Fruit fly (Drosophila melanogaster) whole organism, wandering third instar larva: ENCODE results near the gene CG15431.
A peak's percentile ranks its signal among the peaks of the same experiment; 100 is the strongest.

Experiments
- Abd-B ChIP-seq: fragments of >200 bp; optimal IDR thresholded peaks from 2 replicates; lab custom pipeline; 2017; ENCODE audit warnings: missing biosample characterization, missing genetic modification characterization
- CG32264 ChIP-seq: fragments of 200-800 bp; sonication (Bioruptor generic); optimal IDR thresholded peaks from 2 replicates; lab custom pipeline; 2016; ENCODE audit warnings: missing biosample characterization, missing genetic modification characterization
- CG9705 ChIP-seq: fragments of 200-800 bp; sonication (Bioruptor generic); optimal IDR thresholded peaks from 2 replicates; lab custom pipeline; 2018; ENCODE audit warnings: missing biosample characterization, mild to moderate bottlenecking, missing genetic modification characterization
- CrebA ChIP-seq: fragments of 200-800 bp; sonication (Bioruptor generic); optimal IDR thresholded peaks from 2 replicates; lab custom pipeline; 2016; ENCODE audit warnings: missing biosample characterization, mild to moderate bottlenecking, missing genetic modification characterization, borderline replicate concordance
- Dfd ChIP-seq: fragments of >200 bp; optimal IDR thresholded peaks from 2 replicates; lab custom pipeline; 2017; ENCODE audit warnings: missing biosample characterization, missing genetic modification characterization
- Dif ChIP-seq: fragments of 200-275, 200-300 bp; sonication (Bioruptor generic); optimal IDR thresholded peaks from 2 replicates; lab custom pipeline; 2018; ENCODE audit warnings: missing biosample characterization, missing genetic modification characterization; ENCODE audit not compliant: partially characterized antibody
- Jra ChIP-seq: sonication (Bioruptor generic); optimal IDR thresholded peaks from 2 replicates; lab custom pipeline; 2016; ENCODE audit warnings: missing biosample characterization, missing genetic modification characterization
- Mio ChIP-seq: sonication (Bioruptor generic); optimal IDR thresholded peaks from 2 replicates; lab custom pipeline; 2016; ENCODE audit warnings: missing biosample characterization, missing genetic modification characterization
- Myc ChIP-seq: fragments of >200 bp; optimal IDR thresholded peaks from 2 replicates; lab custom pipeline; 2017
- N ChIP-seq: fragments of >200 bp; optimal IDR thresholded peaks from 2 replicates; lab custom pipeline; 2018; ENCODE audit warnings: missing biosample characterization, missing external identifiers, missing genetic modification characterization
- OdsH ChIP-seq: fragments of 200-800 bp; sonication (Bioruptor generic); optimal IDR thresholded peaks from 2 replicates; lab custom pipeline; 2016; ENCODE audit warnings: missing biosample characterization, mild to moderate bottlenecking, missing genetic modification characterization
- Rel ChIP-seq, 2 experiments: fragments of 200-800 bp; sonication (Bioruptor generic) in 1 of 2; optimal IDR thresholded peaks; 2 replicates in 1 of 2; 3 replicates in 1 of 2; lab custom pipeline; 2016 to 2019; ENCODE audit warnings: mild to moderate bottlenecking in 2 of 2, missing biosample characterization in 2 of 2, missing genetic modification characterization in 2 of 2, moderate library complexity in 1 of 2
- Vsx2 ChIP-seq: fragments of 200-300, 225-300 bp; sonication (Bioruptor generic); optimal IDR thresholded peaks from 2 replicates; lab custom pipeline; 2018; ENCODE audit warnings: missing biosample characterization, missing genetic modification characterization; ENCODE audit not compliant: partially characterized antibody
- br ChIP-seq: fragments of 200-800 bp; sonication (Bioruptor generic); optimal IDR thresholded peaks from 2 replicates; lab custom pipeline; 2016; ENCODE audit warnings: missing biosample characterization, missing genetic modification characterization
- brk ChIP-seq: fragments of 200-800 bp; sonication (Bioruptor generic); optimal IDR thresholded peaks from 2 replicates; lab custom pipeline; 2016; ENCODE audit warnings: missing biosample characterization, mild to moderate bottlenecking, missing genetic modification characterization
- dl ChIP-seq, 2 experiments: fragments of 175-275, 200-275 bp in 1 of 2; fragments of 200-275 bp in 1 of 2; sonication (Bioruptor generic); optimal IDR thresholded peaks; lab custom pipeline; 2018; ENCODE audit warnings: mild to moderate bottlenecking in 2 of 2, missing biosample characterization in 2 of 2, missing genetic modification characterization in 2 of 2, moderate library complexity in 2 of 2; ENCODE audit not compliant: partially characterized antibody in 2 of 2, insufficient read depth in 1 of 2
- dmrt93B ChIP-seq: fragments of 200-800 bp; sonication (Bioruptor generic); optimal IDR thresholded peaks from 2 replicates; lab custom pipeline; 2018; ENCODE audit warnings: missing biosample characterization, mild to moderate bottlenecking, missing genetic modification characterization
- dsf ChIP-seq: sonication (Bioruptor generic); optimal IDR thresholded peaks from 2 replicates; lab custom pipeline; 2016; ENCODE audit warnings: missing biosample characterization, missing genetic modification characterization, borderline replicate concordance
- ey ChIP-seq: fragments of 200-800 bp; sonication (Bioruptor generic); optimal IDR thresholded peaks from 2 replicates; lab custom pipeline; 2016; ENCODE audit warnings: missing biosample characterization, missing genetic modification characterization
- foxo ChIP-seq, 2 experiments: fragments of 200-800 bp; sonication (Bioruptor generic); optimal IDR thresholded peaks; 2 replicates in 1 of 2; 3 replicates in 1 of 2; lab custom pipeline; 2016 to 2017; ENCODE audit warnings: missing biosample characterization in 2 of 2, missing genetic modification characterization in 2 of 2
- fru ChIP-seq: fragments of 200-800 bp; sonication (Bioruptor generic); optimal IDR thresholded peaks from 3 replicates; lab custom pipeline; 2016; ENCODE audit warnings: missing biosample characterization, mild to moderate bottlenecking, missing genetic modification characterization
- h ChIP-seq: fragments of 200-800 bp; sonication (Bioruptor generic); optimal IDR thresholded peaks from 3 replicates; lab custom pipeline; 2016; ENCODE audit warnings: missing biosample characterization, mild to moderate bottlenecking, missing genetic modification characterization
- jim ChIP-seq: fragments of 175-275, 200-325 bp; sonication (Bioruptor generic); optimal IDR thresholded peaks from 2 replicates; lab custom pipeline; 2016; ENCODE audit warnings: missing biosample characterization, mild to moderate bottlenecking, missing genetic modification characterization
- lola ChIP-seq: fragments of >200 bp; optimal IDR thresholded peaks from 2 replicates; lab custom pipeline; 2017; ENCODE audit warnings: missing biosample characterization, missing genetic modification characterization
- pan ChIP-seq: fragments of >200 bp; optimal IDR thresholded peaks from 2 replicates; lab custom pipeline; 2017
- psq ChIP-seq: fragments of 200-800 bp; sonication (Bioruptor generic); optimal IDR thresholded peaks from 3 replicates; lab custom pipeline; 2017; ENCODE audit warnings: missing biosample characterization, mild to moderate bottlenecking, missing genetic modification characterization, moderate library complexity
- rgr ChIP-seq: fragments of 200-800 bp; sonication (Bioruptor generic); optimal IDR thresholded peaks from 3 replicates; lab custom pipeline; 2016; ENCODE audit warnings: missing biosample characterization, mild to moderate bottlenecking, missing genetic modification characterization
- sage ChIP-seq: fragments of 200-800 bp; sonication (Bioruptor generic); optimal IDR thresholded peaks from 2 replicates; lab custom pipeline; 2016; ENCODE audit warnings: missing biosample characterization, mild to moderate bottlenecking, missing genetic modification characterization
- tai ChIP-seq: sonication (Bioruptor generic); optimal IDR thresholded peaks from 2 replicates; lab custom pipeline; 2016; ENCODE audit warnings: missing biosample characterization, missing genetic modification characterization
- woc ChIP-seq: sonication (Bioruptor generic); optimal IDR thresholded peaks from 2 replicates; lab custom pipeline; 2016; ENCODE audit warnings: missing biosample characterization, mild to moderate bottlenecking, missing genetic modification characterization

Gene CG15431

dm6 chr2L:4370592-4370991 is 70.5 kb downstream of the CG15431 start:
- TF ChIP-seq CG9705 (GFP tag; lab: Kevin White, UChicago) (no peak), foxo (GFP tag; optimal IDR thresholded peaks at IDR 0.05; lab: Kevin White, UChicago) (no peak), rgr (no peak), dsf (GFP tag; lab: Kevin White, UChicago) (no peak), dl (GFP tag; optimal IDR thresholded peaks at IDR 0.05; lab: Kevin White, UChicago; ENCODE audit: insufficient read depth in 1 of 2, partially characterized antibody in 2 of 2) (peak in 1 of 2 experiments; percentile 7), lola (GFP tag; lab: Kevin White, UChicago) (no peak), Dif (GFP tag; lab: Kevin White, UChicago) (no peak)

- TF ChIP-seq CG32264 (GFP tag; lab: Kevin White, UChicago) (no peak), br (GFP tag; lab: Kevin White, UChicago) (no peak), dl (GFP tag; optimal IDR thresholded peaks at IDR 0.05; lab: Kevin White, UChicago; ENCODE audit: insufficient read depth in 1 of 2, partially characterized antibody in 2 of 2) (no peak), Dif (GFP tag; lab: Kevin White, UChicago) (no peak), Dfd (GFP tag; lab: Kevin White, UChicago) (no peak), Vsx2 (GFP tag; lab: Kevin White, UChicago) (no peak), ey (GFP tag; lab: Kevin White, UChicago) (no peak), psq (GFP tag; lab: Kevin White, UChicago) (no peak), fru (GFP tag; lab: Kevin White, UChicago) (no peak), rgr (no peak)
Measured at dm6 chr2L:4370007-4370521, 71.0 kb downstream of the CG15431 start.

dm6 chr2L:4368553-4369268 is 72.4 kb downstream of the CG15431 start:
- TF ChIP-seq dmrt93B (no peak), h (no peak), lola (GFP tag; lab: Kevin White, UChicago) (no peak), Jra (GFP tag; lab: Kevin White, UChicago) (no peak), N (GFP tag; lab: Kevin White, UChicago) (no peak)

- TF ChIP-seq Dfd (GFP tag; lab: Kevin White, UChicago) (no peak), Jra (GFP tag; lab: Kevin White, UChicago) (no peak), psq (GFP tag; lab: Kevin White, UChicago) (no peak), sage (GFP tag; lab: Kevin White, UChicago) (no peak), Rel (GFP tag; optimal IDR thresholded peaks at IDR 0.05; lab: Kevin White, UChicago) (no peak), Rel (tag; optimal IDR thresholded peaks at IDR 0.05; lab: Kevin White, UChicago) (no peak), dmrt93B (no peak), Myc (lab: Kevin White, UChicago) (no peak), Mio (GFP tag; lab: Kevin White, UChicago) (no peak), OdsH (GFP tag; lab: Kevin White, UChicago) (no peak), woc (GFP tag; lab: Kevin White, UChicago) (no peak), jim (GFP tag; lab: Kevin White, UChicago) (no peak), lola (GFP tag; lab: Kevin White, UChicago) (no peak), CG9705 (GFP tag; lab: Kevin White, UChicago) (no peak), Abd-B (GFP tag; lab: Kevin White, UChicago) (no peak)
Measured at dm6 chr2L:4366652-4367051, 74.4 kb downstream of the CG15431 start.

dm6 chr2L:4365792-4366326 is 75.2 kb downstream of the CG15431 start:
- TF ChIP-seq brk (no peak), tai (no peak), Mio (GFP tag; lab: Kevin White, UChicago) (no peak), Myc (lab: Kevin White, UChicago) (no peak), ey (GFP tag; lab: Kevin White, UChicago) (no peak), dmrt93B (no peak), N (GFP tag; lab: Kevin White, UChicago) (no peak), Dfd (GFP tag; lab: Kevin White, UChicago) (no peak), fru (GFP tag; lab: Kevin White, UChicago) (no peak), CrebA (no peak), pan (no peak), br (GFP tag; lab: Kevin White, UChicago) (no peak), foxo (GFP tag; optimal IDR thresholded peaks at IDR 0.05; lab: Kevin White, UChicago) (no peak), CG32264 (GFP tag; lab: Kevin White, UChicago) (no peak), OdsH (GFP tag; lab: Kevin White, UChicago) (no peak), psq (GFP tag; lab: Kevin White, UChicago) (no peak)
